Fruit fly (Drosophila melanogaster) whole organism, embryonic: ENCODE results near the gene GC.
A peak's percentile ranks its signal among the peaks of the same experiment; 100 is the strongest.

Experiments
- Antp ChIP-seq: fragments of 200-800 bp; sonication (Bioruptor generic); optimal IDR thresholded peaks from 3 replicates; lab custom pipeline; 2016; ENCODE audit warnings: missing biosample characterization, missing genetic modification characterization
- B-H1 ChIP-seq: fragments of 200-800 bp; sonication (Bioruptor generic); IDR thresholded peaks from 3 replicates; pipeline ENCODE4 v1.3.6; 2022; ENCODE audit warnings: missing biosample characterization, missing genetic modification characterization
- Bdp1 ChIP-seq: fragments of 200-800 bp; sonication (Bioruptor generic); optimal IDR thresholded peaks from 3 replicates; lab custom pipeline; 2016; ENCODE audit warnings: missing biosample characterization, missing genetic modification characterization
- Bgb ChIP-seq: fragments of 200-800 bp; sonication (Bioruptor generic); IDR thresholded peaks from 2 replicates; pipeline ENCODE4 v1.3.6; 2022; ENCODE audit warnings: missing biosample characterization, missing genetic modification characterization; ENCODE audit not compliant: partially characterized antibody
- CG12219 ChIP-seq: fragments of 200-800 bp; sonication (Bioruptor generic); optimal IDR thresholded peaks from 3 replicates; lab custom pipeline; 2018; ENCODE audit warnings: missing biosample characterization, mild to moderate bottlenecking, missing genetic modification characterization
- CG1233 ChIP-seq: fragments of 200-800 bp; sonication (Bioruptor generic); optimal IDR thresholded peaks from 4 replicates; lab custom pipeline; 2018; ENCODE audit warnings: missing biosample characterization, mild to moderate bottlenecking, missing genetic modification characterization
- CG14710 ChIP-seq: fragments of 200-800 bp; sonication (Bioruptor generic); optimal IDR thresholded peaks from 3 replicates; lab custom pipeline; 2019; ENCODE audit warnings: missing biosample characterization, mild to moderate bottlenecking, missing genetic modification characterization, moderate library complexity
- CG15514 ChIP-seq: fragments of 200-800 bp; sonication (Bioruptor generic); optimal IDR thresholded peaks from 3 replicates; lab custom pipeline; 2017; ENCODE audit warnings: missing biosample characterization, missing genetic modification characterization, mild to moderate bottlenecking, moderate library complexity, missing genetic modification reagents
- CG17361 ChIP-seq: fragments of 200-800 bp; sonication (Bioruptor generic); IDR thresholded peaks from 3 replicates; pipeline ENCODE4 v1.3.6; 2022; ENCODE audit warnings: missing biosample characterization, missing genetic modification characterization
- CG17802 ChIP-seq: fragments of 200-800 bp; sonication (Bioruptor generic); optimal IDR thresholded peaks from 2 replicates; lab custom pipeline; 2018; ENCODE audit warnings: missing biosample characterization, mild to moderate bottlenecking, missing genetic modification characterization, moderate library complexity
- CG17829 ChIP-seq: fragments of 200-800 bp; optimal IDR thresholded peaks from 2 replicates; lab custom pipeline; 2019; ENCODE audit warnings: missing biosample characterization, mild to moderate bottlenecking, missing genetic modification characterization, moderate library complexity
- CG1832 ChIP-seq: fragments of 200-800 bp; sonication (Bioruptor generic); optimal IDR thresholded peaks from 2 replicates; lab custom pipeline; 2017; ENCODE audit warnings: missing biosample characterization, mild to moderate bottlenecking, missing genetic modification characterization, inconsistent platforms
- CG31224 ChIP-seq: fragments of 200-800 bp; sonication (Bioruptor generic); IDR thresholded peaks from 2 replicates; pipeline ENCODE4 v1.3.6; 2022; ENCODE audit warnings: missing biosample characterization, missing genetic modification characterization
- CG3407 ChIP-seq: fragments of 200-800 bp; sonication (Bioruptor generic); optimal IDR thresholded peaks from 2 replicates; lab custom pipeline; 2018; ENCODE audit warnings: missing biosample characterization, mild to moderate bottlenecking, missing genetic modification characterization
- CG4282 ChIP-seq: fragments of 200-800 bp; sonication (Bioruptor generic); optimal IDR thresholded peaks from 2 replicates; lab custom pipeline; 2016; ENCODE audit warnings: missing biosample characterization, missing genetic modification characterization
- CG4328 ChIP-seq: fragments of 200-800 bp; sonication (Bioruptor generic); optimal IDR thresholded peaks from 3 replicates; lab custom pipeline; 2017; ENCODE audit warnings: missing biosample characterization, missing genetic modification reagents, missing genetic modification characterization
- CG6791 ChIP-seq: fragments of 200-800 bp; sonication (Bioruptor generic); IDR thresholded peaks from 3 replicates; pipeline ENCODE4 v1.3.6; 2022; ENCODE audit warnings: missing biosample characterization, missing genetic modification characterization; ENCODE audit not compliant: partially characterized antibody
- CG7357 ChIP-seq: fragments of 200-800 bp; sonication (Bioruptor generic); IDR thresholded peaks from 3 replicates; pipeline ENCODE4 v1.3.6; 2022; ENCODE audit warnings: missing biosample characterization, missing genetic modification characterization
- CG8089 ChIP-seq: fragments of 200-800 bp; sonication (Bioruptor generic); optimal IDR thresholded peaks from 3 replicates; lab custom pipeline; 2016; ENCODE audit warnings: missing biosample characterization, missing genetic modification characterization
- CG9215 ChIP-seq: fragments of 200-800 bp; sonication (Bioruptor generic); IDR thresholded peaks from 2 replicates; pipeline ENCODE4 v1.3.6; 2022; ENCODE audit warnings: missing biosample characterization, missing genetic modification characterization
- CG9609 ChIP-seq: fragments of 200-800 bp; sonication (Bioruptor generic); optimal IDR thresholded peaks from 3 replicates; lab custom pipeline; 2016; ENCODE audit warnings: missing biosample characterization, missing genetic modification characterization
- Dad ChIP-seq: fragments of 200-800 bp; sonication (Bioruptor generic); optimal IDR thresholded peaks from 3 replicates; lab custom pipeline; 2016; ENCODE audit warnings: missing biosample characterization, missing genetic modification characterization
- Deaf1 ChIP-seq: fragments of 200-800 bp; optimal IDR thresholded peaks from 3 replicates; lab custom pipeline; 2019; ENCODE audit warnings: missing biosample characterization, mild to moderate bottlenecking, missing genetic modification characterization, moderate library complexity
- Fer2 ChIP-seq: fragments of 200-800 bp; sonication (Bioruptor generic); optimal IDR thresholded peaks from 2 replicates; lab custom pipeline; 2018; ENCODE audit warnings: missing biosample characterization, mild to moderate bottlenecking, missing genetic modification characterization, moderate library complexity
- HLHmδ ChIP-seq: fragments of 200-800 bp; sonication (Bioruptor generic); optimal IDR thresholded peaks from 2 replicates; lab custom pipeline; 2018; ENCODE audit warnings: missing biosample characterization, mild to moderate bottlenecking, missing genetic modification characterization, moderate library complexity
- Hr78 ChIP-seq, 2 experiments: fragments of 200-800 bp in 1 of 2; fragments of >200 bp in 1 of 2; sonication (Bioruptor generic) in 1 of 2; optimal IDR thresholded peaks; 2 replicates each; lab custom pipeline; 2017 to 2019; ENCODE audit warnings: missing biosample characterization in 2 of 2, missing genetic modification characterization in 2 of 2, mild to moderate bottlenecking in 1 of 2, moderate library complexity in 1 of 2
- Hsf ChIP-seq: fragments of 200-800 bp; sonication (Bioruptor generic); optimal IDR thresholded peaks from 3 replicates; lab custom pipeline; 2016; ENCODE audit warnings: missing biosample characterization, missing genetic modification characterization
- Lpt ChIP-seq: fragments of >200 bp; optimal IDR thresholded peaks from 2 replicates; lab custom pipeline; 2018; ENCODE audit warnings: missing biosample characterization, missing genetic modification characterization
- MESR4 ChIP-seq: fragments of 200-800 bp; sonication (Bioruptor generic); optimal IDR thresholded peaks from 2 replicates; lab custom pipeline; 2018; ENCODE audit warnings: missing biosample characterization, mild to moderate bottlenecking, missing genetic modification characterization, moderate library complexity
- Optix ChIP-seq: fragments of 200-800 bp; sonication (Bioruptor generic); IDR thresholded peaks from 3 replicates; pipeline ENCODE4 v1.3.6; 2022; ENCODE audit warnings: missing biosample characterization, missing genetic modification characterization
- Six4 ChIP-seq: fragments of 200-800 bp; sonication (Bioruptor generic); optimal IDR thresholded peaks from 2 replicates; lab custom pipeline; 2016; ENCODE audit warnings: missing biosample characterization, missing genetic modification characterization
- Sox102F ChIP-seq: fragments of 200-800 bp; sonication (Bioruptor generic); optimal IDR thresholded peaks from 2 replicates; lab custom pipeline; 2018; ENCODE audit warnings: missing biosample characterization, mild to moderate bottlenecking, missing genetic modification characterization, moderate library complexity
- Sry-β ChIP-seq: fragments of 200-800 bp; sonication (Bioruptor generic); optimal IDR thresholded peaks from 2 replicates; lab custom pipeline; 2018; ENCODE audit warnings: missing biosample characterization, mild to moderate bottlenecking, missing genetic modification characterization, moderate library complexity
- Stat92E ChIP-seq, 3 experiments: fragments of >200 bp in 2 of 3; fragments of 200-800 bp in 1 of 3; sonication (Bioruptor generic) in 1 of 3; optimal IDR thresholded peaks; 2 replicates each; lab custom pipeline; 2017 to 2019; ENCODE audit warnings: missing biosample characterization in 3 of 3, missing genetic modification characterization in 3 of 3, mild to moderate bottlenecking in 1 of 3, moderate library complexity in 1 of 3
- Taf1 ChIP-seq: fragments of 200-800 bp; sonication (Bioruptor generic); IDR thresholded peaks from 2 replicates; pipeline ENCODE4 v1.3.6; 2022; ENCODE audit warnings: missing biosample characterization, missing genetic modification characterization
- ara ChIP-seq: fragments of 200-800 bp; sonication (Bioruptor generic); IDR thresholded peaks from 2 replicates; pipeline ENCODE4 v1.3.6; 2022; ENCODE audit warnings: missing biosample characterization, missing genetic modification characterization
- bbx ChIP-seq: fragments of 200-800 bp; sonication (Bioruptor generic); IDR thresholded peaks from 2 replicates; pipeline ENCODE4 v1.3.6; 2022; ENCODE audit warnings: missing biosample characterization, missing genetic modification characterization; ENCODE audit not compliant: partially characterized antibody
- ci ChIP-seq: fragments of 200-800 bp; sonication (Bioruptor generic); IDR thresholded peaks from 3 replicates; pipeline ENCODE4 v1.3.6; 2022; ENCODE audit warnings: missing biosample characterization, missing genetic modification characterization
- dimm ChIP-seq: fragments of 200-800 bp; sonication (Bioruptor generic); IDR thresholded peaks from 2 replicates; pipeline ENCODE4 v1.3.6; 2022; ENCODE audit warnings: missing biosample characterization, missing genetic modification characterization
- gcm ChIP-seq: fragments of 200-800 bp; sonication (Bioruptor generic); optimal IDR thresholded peaks from 2 replicates; lab custom pipeline; 2019; ENCODE audit warnings: missing biosample characterization, mild to moderate bottlenecking, missing genetic modification characterization, moderate library complexity
- ken ChIP-seq: fragments of 200-800 bp; sonication (Bioruptor generic); IDR thresholded peaks from 3 replicates; pipeline ENCODE4 v1.3.6; 2022; ENCODE audit warnings: missing biosample characterization, missing genetic modification characterization
- luna ChIP-seq: fragments of 200-800 bp; sonication (Bioruptor generic); optimal IDR thresholded peaks from 2 replicates; lab custom pipeline; 2016; ENCODE audit warnings: missing biosample characterization, missing genetic modification characterization
- mld ChIP-seq: fragments of 200-800 bp; sonication (Bioruptor generic); IDR thresholded peaks from 3 replicates; pipeline ENCODE4 v1.3.6; 2022; ENCODE audit warnings: missing biosample characterization, missing genetic modification characterization; ENCODE audit not compliant: partially characterized antibody
- nmo ChIP-seq: fragments of 200-800 bp; sonication (Bioruptor generic); optimal IDR thresholded peaks from 2 replicates; lab custom pipeline; 2018; ENCODE audit warnings: missing biosample characterization, mild to moderate bottlenecking, missing genetic modification characterization, moderate library complexity
- odd ChIP-seq: fragments of 200-800 bp; sonication (Bioruptor generic); optimal IDR thresholded peaks from 2 replicates; lab custom pipeline; 2017; ENCODE audit warnings: missing biosample characterization, mild to moderate bottlenecking, missing genetic modification characterization
- p53 ChIP-seq: fragments of 200-800 bp; sonication (Bioruptor generic); optimal IDR thresholded peaks from 2 replicates; lab custom pipeline; 2016; ENCODE audit warnings: missing biosample characterization, missing genetic modification characterization
- psq ChIP-seq: fragments of 200-800 bp; sonication (Bioruptor generic); optimal IDR thresholded peaks from 2 replicates; lab custom pipeline; 2017; ENCODE audit warnings: missing biosample characterization, missing genetic modification characterization
- repo ChIP-seq: fragments of 200-800 bp; sonication (Bioruptor generic); optimal IDR thresholded peaks from 2 replicates; lab custom pipeline; 2016; ENCODE audit warnings: missing biosample characterization, missing genetic modification characterization

The GC gene

DNA sequence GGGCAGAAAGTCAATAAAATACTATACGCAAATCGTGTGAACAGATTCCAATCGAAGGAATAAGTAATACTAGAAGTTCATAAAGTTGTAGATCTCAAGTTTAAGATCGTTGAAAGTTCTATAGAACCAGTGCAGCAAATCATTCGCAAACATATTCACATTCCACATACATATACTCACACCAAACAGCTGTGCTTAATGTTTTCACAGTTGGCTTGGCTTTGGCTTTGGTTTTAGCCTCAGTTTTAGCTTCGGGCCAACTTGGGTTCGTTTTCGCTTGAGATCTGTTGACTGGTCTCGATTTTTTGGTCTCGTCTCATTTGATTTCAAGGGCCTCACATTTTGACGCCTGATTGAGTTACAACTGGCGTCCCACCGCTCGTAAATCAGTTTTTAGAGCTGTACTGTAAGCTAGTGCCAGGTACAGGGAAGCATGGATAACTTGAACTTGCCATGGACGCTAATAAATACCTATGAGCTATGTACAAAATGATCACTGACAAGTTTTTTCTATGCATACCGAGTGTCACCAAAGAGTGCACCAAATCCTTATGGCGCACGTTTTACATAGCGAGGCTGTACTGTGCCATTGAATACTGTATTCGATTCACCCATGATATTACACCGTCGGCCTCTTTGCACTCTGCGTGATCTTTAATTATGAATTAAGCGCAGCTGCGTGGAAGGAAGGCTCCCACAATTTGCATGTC lies 41.8 kb downstream of the GC start (continued):
- TF ChIP-seq luna (peak; percentile 62), ci (GFP tag; lab: Robert Waterston, UW) (peak; percentile 83), Optix (peak; percentile 78; the same call in 2 of the 3 replicates), CG3407 (GFP tag; lab: Kevin White, UChicago) (peak; percentile 24), bbx (GFP tag; lab: Robert Waterston, UW) (no peak), CG6791 (GFP tag; lab: Robert Waterston, UW) (no peak), Sox102F (peak; percentile 77), odd (peak; percentile 46), Hr78 (GFP tag; optimal IDR thresholded peaks at IDR 0.05; lab: Kevin White, UChicago) (peak in 1 of 2 experiments; percentile 7), gcm (GFP tag; lab: Kevin White, UChicago) (no peak), CG8089 (GFP tag; lab: Kevin White, UChicago) (peak; percentile 38), Sry-β (no peak), Dad (GFP tag; lab: Kevin White, UChicago) (peak; percentile 74), Six4 (GFP tag; lab: Kevin White, UChicago) (peak; percentile 79), CG9215 (GFP tag; lab: Robert Waterston, UW) (peak; percentile 82), repo (GFP tag; lab: Kevin White, UChicago) (peak; percentile 77), CG7357 (GFP tag; lab: Robert Waterston, UW) (peak; percentile 72), B-H1 (GFP tag; lab: Robert Waterston, UW) (peak; percentile 80), Deaf1 (peak; percentile 45), CG17361 (GFP tag; lab: Robert Waterston, UW) (peak; percentile 49; the same call in 1 of the 3 replicates), dimm (GFP tag; lab: Robert Waterston, UW) (0 out of 2 replicates have a peak, but pooled peaks have one; percentile 37), Antp (GFP tag; lab: Kevin White, UChicago) (peak; percentile 92), CG1233 (GFP tag; lab: Kevin White, UChicago) (peak; percentile 74), HLHmδ (GFP tag; lab: Kevin White, UChicago) (no peak), CG31224 (peak; percentile 81), mld (GFP tag; lab: Robert Waterston, UW) (no peak), Taf1 (GFP tag; lab: Robert Waterston, UW) (peak; percentile 70; the same call in 1 of the 2 replicates), ken (peak; percentile 72; the same call in 2 of the 3 replicates), CG1832 (no peak), CG4328 (GFP tag; lab: Kevin White, UChicago) (peak; percentile 64), CG17802 (peak; percentile 56), psq (GFP tag; lab: Kevin White, UChicago) (no peak), CG4282 (GFP tag; lab: Kevin White, UChicago) (peak; percentile 47), Lpt (GFP tag; lab: Kevin White, UChicago) (no peak), MESR4 (GFP tag; lab: Kevin White, UChicago) (no peak), Bgb (GFP tag; lab: Robert Waterston, UW) (no peak), CG17829 (peak; percentile 67), CG9609 (GFP tag; lab: Kevin White, UChicago) (peak; percentile 53), Bdp1 (GFP tag; lab: Kevin White, UChicago) (peak; percentile 58), Hsf (peak; percentile 72), p53 (no peak), Fer2 (tag; lab: Kevin White, UChicago) (peak; percentile 61), nmo (peak; percentile 59), Stat92E (GFP tag; optimal IDR thresholded peaks at IDR 0.05; lab: Kevin White, UChicago) (no peak), CG15514 (GFP tag; lab: Kevin White, UChicago) (peak; percentile 70), CG12219 (peak; percentile 76), CG14710 (tag; lab: Kevin White, UChicago) (peak; percentile 46), ara (GFP tag; lab: Robert Waterston, UW) (peak; percentile 76)
